Worm (Caenorhabditis elegans): Measurements from ENCODE around the gene unc-22.

Gene unc-22

DNA sequence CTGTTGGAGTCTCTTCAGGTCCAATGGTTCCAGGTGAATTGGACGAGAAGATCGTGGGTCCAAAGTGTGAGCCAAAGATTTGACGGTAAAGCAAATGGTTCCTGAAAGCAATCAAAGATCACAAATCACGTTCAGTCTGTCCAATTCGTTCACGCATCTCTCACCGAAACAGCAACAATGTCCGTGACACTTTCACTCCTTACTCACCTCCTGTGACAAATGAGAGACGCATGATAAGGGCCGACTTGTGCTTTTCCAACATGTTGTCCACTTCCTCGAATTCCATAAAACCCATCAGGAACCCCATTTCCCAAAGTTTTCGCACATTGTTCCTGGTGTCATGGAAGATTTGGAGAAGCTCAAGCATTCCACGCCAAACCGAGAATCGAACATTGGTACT, 29.6 kb upstream of the unc-22 start:
- TF ChIP-seq hlh-30 (tag; optimal IDR thresholded peaks at IDR 0.05; ENCODE audit: insufficient read depth), result peak; percentile 81
- no peak for TF ChIP-seq rbr-2 (tag; optimal IDR thresholded peaks at IDR 0.05)
- TF ChIP-seq hlh-11 (tag; optimal IDR thresholded peaks at IDR 0.05), result peak; percentile 39
- peak; percentile 30 for TF ChIP-seq mxl-3 (GFP tag; optimal IDR thresholded peaks at IDR 0.05)
- TF ChIP-seq unc-62 (GFP tag; optimal IDR thresholded peaks at IDR 0.05 in 1 of 2), result peak in 1 of 2 experiments; percentile 43
- TF ChIP-seq unc-62 (tag; optimal IDR thresholded peaks at IDR 0.05), result no peak
- no peak for TF ChIP-seq fos-1 (tag; optimal IDR thresholded peaks at IDR 0.05)
- TF ChIP-seq aha-1 (tag), result peak; percentile 46
- no peak for TF ChIP-seq nhr-6 (tag; optimal IDR thresholded peaks at IDR 0.05)
- no peak for TF ChIP-seq unc-130 (GFP tag; optimal IDR thresholded peaks at IDR 0.05)
- TF ChIP-seq nhr-77 (tag; optimal IDR thresholded peaks at IDR 0.05), result no peak
- peak; percentile 0 for TF ChIP-seq dve-1 (tag; optimal IDR thresholded peaks at IDR 0.05; ENCODE audit: insufficient read depth)
- peak; percentile 44 for TF ChIP-seq nhr-28 (tag; optimal IDR thresholded peaks at IDR 0.05)
- no peak for TF ChIP-seq daf-16 (GFP tag; optimal IDR thresholded peaks at IDR 0.05)
- TF ChIP-seq daf-16 (tag; optimal IDR thresholded peaks at IDR 0.05), result peak; percentile 36

ce11 chrIV:12036924-12037323, 26.1 kb upstream of the unc-22 start:
- TF ChIP-seq lin-13 (GFP tag; optimal IDR thresholded peaks at IDR 0.05) (no peak), lir-3 (tag; optimal IDR thresholded peaks at IDR 0.05) (no peak), jun-1 (tag; optimal IDR thresholded peaks at IDR 0.05) (no peak), Y75B8A.6 (GFP tag; IDR thresholded peaks at IDR 0.05) (no peak), nhr-76 (tag; optimal IDR thresholded peaks at IDR 0.05) (no peak), zip-11 (GFP tag; IDR thresholded peaks at IDR 0.05) (no peak), skn-1 (tag; optimal IDR thresholded peaks at IDR 0.05) (no peak), aly-2 (tag; optimal IDR thresholded peaks at IDR 0.05) (no peak), egl-43 (GFP tag; IDR thresholded peaks at IDR 0.05) (no peak), lin-39 (tag; optimal IDR thresholded peaks at IDR 0.05) (no peak), D1046.2 (GFP tag; IDR thresholded peaks at IDR 0.05) (no peak), sdz-12 (GFP tag; optimal IDR thresholded peaks at IDR 0.05) (no peak), ztf-7 (tag; optimal IDR thresholded peaks at IDR 0.05) (peak; percentile 27), ctbp-1 (GFP tag; IDR thresholded peaks at IDR 0.05) (no peak), spr-3 (GFP tag; optimal IDR thresholded peaks at IDR 0.05) (no peak), F10B5.3 (tag; optimal IDR thresholded peaks at IDR 0.05) (no peak), ceh-62 (tag; optimal IDR thresholded peaks at IDR 0.05) (no peak), Y48G9A.11 (GFP tag; IDR thresholded peaks at IDR 0.05) (no peak), ZK337.2 (GFP tag; IDR thresholded peaks at IDR 0.05) (no peak), daf-8 (GFP tag; IDR thresholded peaks at IDR 0.05) (no peak), arid-1 (GFP tag; conservative IDR thresholded peaks at IDR 0.05) (peak; percentile 49; the same call in 1 of the 2 replicates), daf-16 (GFP tag; optimal IDR thresholded peaks at IDR 0.05) (no peak), daf-16 (tag; optimal IDR thresholded peaks at IDR 0.05) (peak; percentile 43), nhr-41 (GFP tag; IDR thresholded peaks at IDR 0.05) (no peak), zfp-3 (GFP tag; conservative IDR thresholded peaks at IDR 0.05) (no peak), hif-1 (tag; optimal IDR thresholded peaks at IDR 0.05) (no peak), hlh-11 (tag; optimal IDR thresholded peaks at IDR 0.05) (no peak), nhr-77 (tag; optimal IDR thresholded peaks at IDR 0.05) (peak; percentile 34), tra-1 (GFP tag; IDR thresholded peaks at IDR 0.05) (no peak), dpl-1 (GFP tag; optimal IDR thresholded peaks at IDR 0.05) (no peak), vab-7 (GFP tag; IDR thresholded peaks at IDR 0.05) (no peak), unc-130 (GFP tag; optimal IDR thresholded peaks at IDR 0.05) (no peak), hmg-1.1 (GFP tag; IDR thresholded peaks at IDR 0.05) (no peak), Y105C5A.15 (GFP tag; IDR thresholded peaks at IDR 0.05) (0 out of 2 replicates have a peak, but pooled peaks have one; percentile 38), ceh-20 (GFP tag; IDR thresholded peaks at IDR 0.05) (no peak), fkh-10 (GFP tag; optimal IDR thresholded peaks at IDR 0.05) (no peak), nhr-25 (tag; optimal IDR thresholded peaks at IDR 0.05; ENCODE audit: borderline replicate concordance, insufficient read depth) (no peak), ceh-28 (tag; optimal IDR thresholded peaks at IDR 0.05) (no peak), nhr-111 (GFP tag; optimal IDR thresholded peaks at IDR 0.05) (no peak), nhr-237 (tag; optimal IDR thresholded peaks at IDR 0.05) (no peak), gei-8 (GFP tag; optimal IDR thresholded peaks at IDR 0.05) (no peak), fos-1 (tag; optimal IDR thresholded peaks at IDR 0.05) (no peak)
